Fruit fly (Drosophila melanogaster): Measurements from ENCODE around the gene Wnt4.

Wnt4 gene

dm6 chr2L:7254712-7255183 lies 22.2 kb downstream of the Wnt4 start (continued):
- TF ChIP-seq knrl (GFP tag; IDR thresholded peaks at IDR 0.05; ENCODE audit: partially characterized antibody) (peak; percentile 37; the same call in 1 of the 3 replicates), CG14050 (GFP tag; IDR thresholded peaks at IDR 0.05) (no peak), fd64A (GFP tag; optimal IDR thresholded peaks at IDR 0.05) (no peak), amos (GFP tag; IDR thresholded peaks at IDR 0.05; ENCODE audit: partially characterized antibody) (peak; percentile 53; the same call in 1 of the 2 replicates), CG8290 (GFP tag; optimal IDR thresholded peaks at IDR 0.05) (no peak), CG8290 (tag; optimal IDR thresholded peaks at IDR 0.05) (peak in 1 of 2 experiments; percentile 35), sug (tag; optimal IDR thresholded peaks at IDR 0.05) (peak; percentile 53), CG18599 (GFP tag; optimal IDR thresholded peaks at IDR 0.05) (peak; percentile 6), tio (GFP tag; optimal IDR thresholded peaks at IDR 0.05) (no peak), Bgb (GFP tag; IDR thresholded peaks at IDR 0.05; ENCODE audit: partially characterized antibody) (peak; percentile 45), CG31388 (GFP tag; optimal IDR thresholded peaks at IDR 0.05) (no peak), GATAe (GFP tag; conservative IDR thresholded peaks at IDR 0.05) (no peak), Jarid2 (GFP tag; optimal IDR thresholded peaks at IDR 0.05) (no peak), Ravus (GFP tag; IDR thresholded peaks at IDR 0.05) (no peak), crc (GFP tag; optimal IDR thresholded peaks at IDR 0.05) (no peak), Fer1 (GFP tag; optimal IDR thresholded peaks at IDR 0.05) (peak; percentile 2), pan (optimal IDR thresholded peaks at IDR 0.05) (no peak), pan (GFP tag; optimal IDR thresholded peaks at IDR 0.05 in 1 of 2, IDR thresholded peaks at IDR 0.05 in 1 of 2) (peak in 1 of 2 experiments; percentile 20), cwo (GFP tag; optimal IDR thresholded peaks at IDR 0.05) (peak; percentile 92), lab (GFP tag; optimal IDR thresholded peaks at IDR 0.05) (peak; percentile 52), Hr78 (GFP tag; optimal IDR thresholded peaks at IDR 0.05) (peak in 1 of 2 experiments; percentile 60), grn (GFP tag; optimal IDR thresholded peaks at IDR 0.05) (peak; percentile 70), ftz-f1 (GFP tag; optimal IDR thresholded peaks at IDR 0.05) (peak; percentile 54), mirr (GFP tag; optimal IDR thresholded peaks at IDR 0.05) (peak; percentile 74), pfk (GFP tag; optimal IDR thresholded peaks at IDR 0.05) (no peak), gem (tag; optimal IDR thresholded peaks at IDR 0.05) (peak; percentile 37), CG6765 (GFP tag; optimal IDR thresholded peaks at IDR 0.05) (no peak), caup (GFP tag; optimal IDR thresholded peaks at IDR 0.05; ENCODE audit: severe bottlenecking) (peak; percentile 19), CG34422 (GFP tag; IDR thresholded peaks at IDR 0.05) (no peak), nerfin-1 (tag; optimal IDR thresholded peaks at IDR 0.05) (no peak), Eip74EF (GFP tag; optimal IDR thresholded peaks at IDR 0.05) (peak in 1 of 2 experiments; percentile 87), Deaf1 (tag; optimal IDR thresholded peaks at IDR 0.05) (peak; percentile 77), Pdp1 (GFP tag; optimal IDR thresholded peaks at IDR 0.05) (peak in 1 of 2 experiments; percentile 24), CG12155 (GFP tag; optimal IDR thresholded peaks at IDR 0.05) (no peak), NfI (GFP tag; optimal IDR thresholded peaks at IDR 0.05) (no peak), Awh (GFP tag; IDR thresholded peaks at IDR 0.05) (no peak), CG1647 (GFP tag; optimal IDR thresholded peaks at IDR 0.05) (no peak), Rfx (GFP tag; IDR thresholded peaks at IDR 0.05) (peak; percentile 44; the same call in 1 of the 2 replicates), grau (tag; optimal IDR thresholded peaks at IDR 0.05) (peak; percentile 69), Dref (GFP tag; IDR thresholded peaks at IDR 0.05) (no peak), Meics (GFP tag; optimal IDR thresholded peaks at IDR 0.05) (peak; percentile 13), CG7987 (GFP tag; optimal IDR thresholded peaks at IDR 0.05) (peak; percentile 34), CG15269 (tag; optimal IDR thresholded peaks at IDR 0.05) (peak; percentile 3), CG5180 (GFP tag; optimal IDR thresholded peaks at IDR 0.05) (peak; percentile 85), CG14860 (GFP tag; IDR thresholded peaks at IDR 0.05; ENCODE audit: partially characterized antibody) (peak; percentile 56; the same call in 2 of the 3 replicates), CG11504 (tag; optimal IDR thresholded peaks at IDR 0.05) (peak; percentile 10), sd (tag; optimal IDR thresholded peaks at IDR 0.05) (peak; percentile 31), CG14014 (GFP tag; IDR thresholded peaks at IDR 0.05) (no peak)

Measured in whole organism, embryonic.